Fruit fly (Drosophila melanogaster) whole organism, embryonic: ENCODE results near the gene Sry-alpha.

ENCODE experiments used
- Ada2b ChIP-seq: fragments of 200-800 bp; sonication (Bioruptor generic); IDR thresholded peaks from 2 replicates; pipeline ENCODE4 v1.3.6; 2022; ENCODE audit warnings: missing biosample characterization, missing genetic modification characterization
- Aef1 ChIP-seq: fragments of 200-800 bp; sonication (Bioruptor generic); IDR thresholded peaks from 3 replicates; pipeline ENCODE4 v1.3.6; 2022; ENCODE audit warnings: missing biosample characterization, missing genetic modification characterization
- CG10979 ChIP-seq: fragments of 200-800 bp; sonication (Bioruptor generic); optimal IDR thresholded peaks from 2 replicates; lab custom pipeline; 2018; ENCODE audit warnings: missing biosample characterization, mild to moderate bottlenecking, missing genetic modification characterization, moderate library complexity
- CG13287 ChIP-seq: fragments of 200-800 bp; sonication (Bioruptor generic); IDR thresholded peaks from 2 replicates; pipeline ENCODE4 v1.3.6; 2022; ENCODE audit warnings: missing biosample characterization, missing genetic modification characterization; ENCODE audit not compliant: partially characterized antibody
- CG15269 ChIP-seq: fragments of 200-800 bp; sonication (Bioruptor generic); optimal IDR thresholded peaks from 2 replicates; lab custom pipeline; 2018; ENCODE audit warnings: missing biosample characterization, mild to moderate bottlenecking, missing genetic modification characterization, moderate library complexity
- CG1529 ChIP-seq: fragments of 200-800 bp; sonication (Bioruptor generic); optimal IDR thresholded peaks from 3 replicates; lab custom pipeline; 2018; ENCODE audit warnings: missing biosample characterization, missing genetic modification characterization
- CG16813 ChIP-seq: fragments of 200-800 bp; sonication (Bioruptor generic); IDR thresholded peaks from 3 replicates; pipeline ENCODE4 v1.3.6; 2022; ENCODE audit warnings: missing biosample characterization, missing genetic modification characterization; ENCODE audit not compliant: partially characterized antibody
- CG16863 ChIP-seq: fragments of 200-800 bp; sonication (Bioruptor generic); optimal IDR thresholded peaks from 3 replicates; lab custom pipeline; 2016; ENCODE audit warnings: missing biosample characterization, missing genetic modification characterization
- CG17186 ChIP-seq: fragments of 200-800 bp; sonication (Bioruptor generic); optimal IDR thresholded peaks from 3 replicates; lab custom pipeline; 2017; ENCODE audit warnings: missing biosample characterization, missing genetic modification reagents, missing genetic modification characterization
- CG17328 ChIP-seq: fragments of 200-800 bp; sonication (Bioruptor generic); IDR thresholded peaks from 2 replicates; pipeline ENCODE4 v1.3.6; 2022; ENCODE audit warnings: missing biosample characterization, missing genetic modification characterization
- CG17359 ChIP-seq: fragments of 200-800 bp; sonication (Bioruptor generic); optimal IDR thresholded peaks from 3 replicates; lab custom pipeline; 2018; ENCODE audit warnings: missing biosample characterization, mild to moderate bottlenecking, missing genetic modification characterization, moderate library complexity
- CG30020 ChIP-seq: fragments of 200-800 bp; optimal IDR thresholded peaks from 2 replicates; lab custom pipeline; 2019; ENCODE audit warnings: missing biosample characterization, mild to moderate bottlenecking, missing genetic modification characterization, moderate library complexity
- CG32772 ChIP-seq: fragments of 200-800 bp; sonication (Bioruptor generic); IDR thresholded peaks from 2 replicates; pipeline ENCODE4 v1.3.6; 2022; ENCODE audit warnings: missing biosample characterization, missing genetic modification characterization
- CG6689 ChIP-seq: fragments of 200-800 bp; sonication (Bioruptor generic); IDR thresholded peaks from 2 replicates; pipeline ENCODE4 v1.3.6; 2022; ENCODE audit warnings: missing biosample characterization, missing genetic modification characterization
- CG6813 ChIP-seq: fragments of 200-800 bp; sonication (Bioruptor generic); optimal IDR thresholded peaks from 2 replicates; lab custom pipeline; 2017; ENCODE audit warnings: missing biosample characterization, missing genetic modification characterization, mild to moderate bottlenecking, moderate library complexity, missing genetic modification reagents
- CG7271 ChIP-seq: fragments of 200-800 bp; sonication (Bioruptor generic); optimal IDR thresholded peaks from 2 replicates; lab custom pipeline; 2018; ENCODE audit warnings: missing biosample characterization, mild to moderate bottlenecking, missing genetic modification characterization, moderate library complexity
- CG7357 ChIP-seq: fragments of 200-800 bp; sonication (Bioruptor generic); IDR thresholded peaks from 3 replicates; pipeline ENCODE4 v1.3.6; 2022; ENCODE audit warnings: missing biosample characterization, missing genetic modification characterization
- CG8924 ChIP-seq: fragments of 200-800 bp; optimal IDR thresholded peaks from 3 replicates; lab custom pipeline; 2019; ENCODE audit warnings: missing biosample characterization, mild to moderate bottlenecking, missing genetic modification characterization, moderate library complexity
- CG9609 ChIP-seq: fragments of 200-800 bp; sonication (Bioruptor generic); optimal IDR thresholded peaks from 3 replicates; lab custom pipeline; 2016; ENCODE audit warnings: missing biosample characterization, missing genetic modification characterization
- CG9727 ChIP-seq: fragments of 200-800 bp; sonication (Bioruptor generic); optimal IDR thresholded peaks from 3 replicates; lab custom pipeline; 2017; ENCODE audit warnings: missing biosample characterization, mild to moderate bottlenecking, missing genetic modification characterization
- CoRest ChIP-seq: fragments of 200-800 bp; sonication (Bioruptor generic); optimal IDR thresholded peaks from 3 replicates; lab custom pipeline; 2018; ENCODE audit warnings: missing biosample characterization, mild to moderate bottlenecking, missing genetic modification characterization, moderate library complexity
- Dip3 ChIP-seq: fragments of 200-800 bp; sonication (Bioruptor generic); optimal IDR thresholded peaks from 3 replicates; lab custom pipeline; 2016; ENCODE audit warnings: missing biosample characterization, missing genetic modification characterization
- H15 ChIP-seq: fragments of 200-800 bp; sonication (Bioruptor generic); IDR thresholded peaks from 3 replicates; pipeline ENCODE4 v1.3.6; 2022; ENCODE audit warnings: missing biosample characterization, missing genetic modification characterization
- Jarid2 ChIP-seq: fragments of 200-800 bp; sonication (Bioruptor generic); optimal IDR thresholded peaks from 3 replicates; lab custom pipeline; 2017; ENCODE audit warnings: mild to moderate bottlenecking, missing biosample characterization, missing genetic modification reagents, missing genetic modification characterization
- Nf-YC ChIP-seq: fragments of 200-800 bp; optimal IDR thresholded peaks from 3 replicates; lab custom pipeline; 2019; ENCODE audit warnings: missing biosample characterization, mild to moderate bottlenecking, missing genetic modification characterization, moderate library complexity
- NfI ChIP-seq: fragments of 200-800 bp; sonication (Bioruptor generic); optimal IDR thresholded peaks from 3 replicates; lab custom pipeline; 2018; ENCODE audit warnings: missing biosample characterization, mild to moderate bottlenecking, missing genetic modification characterization, moderate library complexity
- PHDP ChIP-seq: fragments of 200-800 bp; sonication (Bioruptor generic); optimal IDR thresholded peaks from 3 replicates; lab custom pipeline; 2018; ENCODE audit warnings: missing biosample characterization, mild to moderate bottlenecking, missing genetic modification characterization, moderate library complexity
- Sry-β ChIP-seq: fragments of 200-800 bp; sonication (Bioruptor generic); optimal IDR thresholded peaks from 2 replicates; lab custom pipeline; 2018; ENCODE audit warnings: missing biosample characterization, mild to moderate bottlenecking, missing genetic modification characterization, moderate library complexity
- Usf ChIP-seq: fragments of 200-800 bp; sonication (Bioruptor generic); optimal IDR thresholded peaks from 2 replicates; lab custom pipeline; 2017; ENCODE audit warnings: missing genotype, missing biosample characterization, missing genetic modification characterization
- YL-1 ChIP-seq: fragments of 200-800 bp; sonication (Bioruptor generic); optimal IDR thresholded peaks from 3 replicates; lab custom pipeline; 2017; ENCODE audit warnings: missing biosample characterization, mild to moderate bottlenecking, missing genetic modification characterization
- ac ChIP-seq: fragments of 200-800 bp; sonication (Bioruptor generic); optimal IDR thresholded peaks from 3 replicates; lab custom pipeline; 2017; ENCODE audit warnings: missing biosample characterization, mild to moderate bottlenecking, missing genetic modification characterization
- ash1 ChIP-seq: fragments of 200-800 bp; sonication (Bioruptor generic); optimal IDR thresholded peaks from 2 replicates; lab custom pipeline; 2018; ENCODE audit warnings: missing biosample characterization, mild to moderate bottlenecking, missing genetic modification characterization
- bcd ChIP-seq: fragments of 200-800 bp; sonication (Bioruptor generic); optimal IDR thresholded peaks from 2 replicates; lab custom pipeline; 2017; ENCODE audit warnings: missing biosample characterization, mild to moderate bottlenecking, missing genetic modification characterization
- cas ChIP-seq: fragments of 200-800 bp; sonication (Bioruptor generic); IDR thresholded peaks from 2 replicates; pipeline ENCODE4 v1.3.6; 2022; ENCODE audit warnings: missing biosample characterization, missing genetic modification characterization
- cato ChIP-seq: fragments of 200-800 bp; sonication (Bioruptor generic); optimal IDR thresholded peaks from 2 replicates; lab custom pipeline; 2016; ENCODE audit warnings: missing biosample characterization, missing genetic modification characterization, borderline replicate concordance
- chn ChIP-seq: fragments of 200-800 bp; sonication (Bioruptor generic); optimal IDR thresholded peaks from 2 replicates; lab custom pipeline; 2016; ENCODE audit warnings: missing biosample characterization, missing genetic modification characterization
- danr ChIP-seq: fragments of 200-800 bp; sonication (Bioruptor generic); IDR thresholded peaks from 2 replicates; pipeline ENCODE4 v1.3.6; 2022; ENCODE audit warnings: missing biosample characterization, missing genetic modification characterization
- emc ChIP-seq: fragments of 200-800 bp; sonication (Bioruptor generic); optimal IDR thresholded peaks from 2 replicates; lab custom pipeline; 2016; ENCODE audit warnings: missing biosample characterization, missing genetic modification characterization
- gfzf ChIP-seq: fragments of 200-800 bp; sonication (Bioruptor generic); optimal IDR thresholded peaks from 2 replicates; lab custom pipeline; 2016; ENCODE audit warnings: missing biosample characterization, mild to moderate bottlenecking, missing genetic modification characterization, moderate library complexity
- knrl ChIP-seq: fragments of 200-800 bp; sonication (Bioruptor generic); IDR thresholded peaks from 3 replicates; pipeline ENCODE4 v1.3.6; 2022; ENCODE audit warnings: missing biosample characterization, missing genetic modification characterization; ENCODE audit not compliant: partially characterized antibody
- lmd ChIP-seq: fragments of 200-800 bp; sonication (Bioruptor generic); IDR thresholded peaks from 2 replicates; pipeline ENCODE4 v1.3.6; 2022; ENCODE audit warnings: missing biosample characterization, missing genetic modification characterization
- oc ChIP-seq: fragments of 200-800 bp; sonication (Bioruptor generic); optimal IDR thresholded peaks from 2 replicates; lab custom pipeline; 2018; ENCODE audit warnings: missing biosample characterization, mild to moderate bottlenecking, missing genetic modification characterization, moderate library complexity
- onecut ChIP-seq: fragments of 200-800 bp; sonication (Bioruptor generic); IDR thresholded peaks from 2 replicates; pipeline ENCODE4 v1.3.6; 2022; ENCODE audit warnings: missing biosample characterization, missing genetic modification characterization
- pnt ChIP-seq: fragments of 200-800 bp; sonication (Bioruptor generic); optimal IDR thresholded peaks from 3 replicates; lab custom pipeline; 2016; ENCODE audit warnings: missing biosample characterization, missing genetic modification characterization
- prd ChIP-seq, 3 experiments: fragments of >200 bp in 2 of 3; fragments of 200-800 bp in 1 of 3; sonication (Bioruptor generic) in 1 of 3; optimal IDR thresholded peaks in 2 of 3; IDR thresholded peaks in 1 of 3; 2 replicates in 2 of 3; 3 replicates in 1 of 3; pipeline versions ENCODE4 v1.3.6 to Lab custom; 2017 to 2022; ENCODE audit warnings: missing biosample characterization in 1 of 3, missing genetic modification characterization in 1 of 3
- psq ChIP-seq: fragments of 200-800 bp; sonication (Bioruptor generic); optimal IDR thresholded peaks from 2 replicates; lab custom pipeline; 2017; ENCODE audit warnings: missing biosample characterization, missing genetic modification characterization
- rib ChIP-seq: fragments of 200-800 bp; sonication (Bioruptor generic); IDR thresholded peaks from 2 replicates; pipeline ENCODE4 v1.3.6; 2022; ENCODE audit warnings: missing biosample characterization, missing genetic modification characterization
- salm ChIP-seq: fragments of 200-800 bp; sonication (Bioruptor generic); optimal IDR thresholded peaks from 2 replicates; lab custom pipeline; 2018; ENCODE audit warnings: missing biosample characterization, mild to moderate bottlenecking, missing genetic modification characterization
- tll ChIP-seq, 2 experiments: fragments of 200-800 bp in 1 of 2; fragments of >200 bp in 1 of 2; sonication (Bioruptor generic) in 1 of 2; optimal IDR thresholded peaks; 2 replicates each; lab custom pipeline; 2017 to 2019; ENCODE audit warnings: missing biosample characterization in 2 of 2, missing genetic modification characterization in 2 of 2, mild to moderate bottlenecking in 1 of 2, moderate library complexity in 1 of 2
- vvl ChIP-seq: fragments of 200-800 bp; sonication (Bioruptor generic); IDR thresholded peaks from 2 replicates; pipeline ENCODE4 v1.3.6; 2022; ENCODE audit warnings: missing biosample characterization, missing genetic modification characterization
- yki ChIP-seq: fragments of >200 bp; optimal IDR thresholded peaks from 3 replicates; lab custom pipeline; 2018

The Sry-alpha gene

dm6 chr3R:30092700-30093044 lies 53.2 kb downstream of the Sry-alpha start (continued):
- TF ChIP-seq CG17359 (tag; lab: Kevin White, UChicago) (peak; percentile 89), prd (optimal IDR thresholded peaks at IDR 0.05; lab: Kevin White, UChicago) (no peak), prd (GFP tag; IDR thresholded peaks at IDR 0.05; lab: Robert Waterston, UW) (peak; percentile 91), cas (GFP tag; lab: Robert Waterston, UW) (peak; percentile 76), bcd (GFP tag; lab: Kevin White, UChicago) (peak; percentile 84), Usf (GFP tag; lab: Kevin White, UChicago) (peak; percentile 12), gfzf (GFP tag; lab: Kevin White, UChicago) (no peak), lmd (GFP tag; lab: Robert Waterston, UW) (peak; percentile 90), tll (GFP tag; optimal IDR thresholded peaks at IDR 0.05; lab: Kevin White, UChicago) (no peak), CG30020 (tag; lab: Kevin White, UChicago) (peak; percentile 2), CG10979 (peak; percentile 83), CG32772 (peak; percentile 91), Dip3 (peak; percentile 83), CG1529 (GFP tag; lab: Kevin White, UChicago) (peak; percentile 68), ac (no peak), Aef1 (GFP tag; lab: Robert Waterston, UW) (peak; percentile 75), CG16813 (GFP tag; lab: Robert Waterston, UW) (no peak), yki (lab: Kevin White, UChicago) (no peak), CG17186 (peak; percentile 28), danr (GFP tag; lab: Robert Waterston, UW) (peak; percentile 56), CG16863 (GFP tag; lab: Kevin White, UChicago) (peak; percentile 79), Nf-YC (tag; lab: Kevin White, UChicago) (peak; percentile 54), CG9727 (GFP tag; lab: Kevin White, UChicago) (peak; percentile 77), CG6689 (GFP tag; lab: Robert Waterston, UW) (peak; percentile 84), ash1 (GFP tag; lab: Kevin White, UChicago) (no peak), rib (GFP tag; lab: Robert Waterston, UW) (peak; percentile 58), Jarid2 (GFP tag; lab: Kevin White, UChicago) (peak; percentile 42), chn (GFP tag; lab: Kevin White, UChicago) (peak; percentile 84), CoRest (tag; lab: Kevin White, UChicago) (peak; percentile 87), H15 (GFP tag; lab: Robert Waterston, UW) (peak; percentile 88), knrl (GFP tag; lab: Robert Waterston, UW) (no peak), Ada2b (GFP tag; lab: Robert Waterston, UW) (peak; percentile 85), CG17328 (GFP tag; lab: Robert Waterston, UW) (peak; percentile 83), psq (GFP tag; lab: Kevin White, UChicago) (peak; percentile 34), NfI (GFP tag; lab: Kevin White, UChicago) (peak; percentile 86), oc (peak; percentile 82), onecut (GFP tag; lab: Robert Waterston, UW) (peak; percentile 71), CG8924 (peak; percentile 85), cato (peak; percentile 58), pnt (peak; percentile 84), emc (GFP tag; lab: Kevin White, UChicago) (peak; percentile 57), CG6813 (GFP tag; lab: Kevin White, UChicago) (peak; percentile 77), CG7357 (GFP tag; lab: Robert Waterston, UW) (peak; percentile 78), Sry-β (GFP tag; lab: Kevin White, UChicago) (no peak), CG13287 (GFP tag; lab: Robert Waterston, UW) (no peak), CG15269 (tag; lab: Kevin White, UChicago) (peak; percentile 87), CG9609 (GFP tag; lab: Kevin White, UChicago) (peak; percentile 78), PHDP (tag; lab: Kevin White, UChicago) (peak; percentile 88), vvl (GFP tag; lab: Robert Waterston, UW) (peak; percentile 95), salm (peak; percentile 60), CG7271 (no peak), YL-1 (GFP tag; lab: Kevin White, UChicago) (peak; percentile 16)
